Fruit fly (Drosophila melanogaster) whole organism, adult: ENCODE data around the gene CG9932.
A peak's percentile ranks its signal among the peaks of the same experiment; 100 is the strongest.

Experiments used
- CG11617 ChIP-seq: fragments of 200-800 bp; sonication (Bioruptor generic); optimal IDR thresholded peaks from 2 replicates; lab custom pipeline; 2017; ENCODE audit warnings: mild to moderate bottlenecking, missing biosample characterization, missing genetic modification reagents, missing genetic modification characterization
- CG12768 ChIP-seq: fragments of 200-800 bp; sonication (Bioruptor generic); optimal IDR thresholded peaks from 2 replicates; lab custom pipeline; 2017; ENCODE audit warnings: missing biosample characterization, missing genetic modification characterization, mild to moderate bottlenecking, moderate library complexity, missing genetic modification reagents
- CG14711 ChIP-seq: fragments of 200-800 bp; sonication (Bioruptor generic); optimal IDR thresholded peaks from 2 replicates; lab custom pipeline; 2018; ENCODE audit warnings: missing biosample characterization, mild to moderate bottlenecking, missing genetic modification characterization, moderate library complexity
- CG1620 ChIP-seq: fragments of 200-800 bp; sonication (Bioruptor generic); optimal IDR thresholded peaks from 2 replicates; lab custom pipeline; 2016; ENCODE audit warnings: missing biosample characterization, missing genetic modification characterization
- CG33017 ChIP-seq: fragments of 200-800 bp; sonication (Bioruptor generic); optimal IDR thresholded peaks from 2 replicates; lab custom pipeline; 2018; ENCODE audit warnings: missing biosample characterization, mild to moderate bottlenecking, missing genetic modification characterization, moderate library complexity
- CG5204 ChIP-seq: fragments of 200-800 bp; sonication (Bioruptor generic); optimal IDR thresholded peaks from 2 replicates; lab custom pipeline; 2016; ENCODE audit warnings: missing biosample characterization, missing genetic modification characterization
- CG7045 ChIP-seq: fragments of 200-800 bp; sonication (Bioruptor generic); optimal IDR thresholded peaks from 2 replicates; lab custom pipeline; 2017; ENCODE audit warnings: missing biosample characterization, mild to moderate bottlenecking, missing genetic modification characterization
- CG7101 ChIP-seq: fragments of 200-800 bp; sonication (Bioruptor generic); optimal IDR thresholded peaks from 2 replicates; lab custom pipeline; 2018; ENCODE audit warnings: missing biosample characterization, mild to moderate bottlenecking, missing genetic modification characterization, moderate library complexity
- Clk ChIP-seq: fragments of 200-800 bp; sonication (Bioruptor generic); optimal IDR thresholded peaks from 2 replicates; lab custom pipeline; 2017; ENCODE audit warnings: missing biosample characterization, missing genetic modification characterization
- Crg-1 ChIP-seq: fragments of 200-800 bp; sonication (Bioruptor generic); optimal IDR thresholded peaks from 2 replicates; lab custom pipeline; 2016; ENCODE audit warnings: missing biosample characterization, missing genetic modification characterization
- Hr96 ChIP-seq: fragments of 200-800 bp; sonication (Bioruptor generic); optimal IDR thresholded peaks from 2 replicates; lab custom pipeline; 2016; ENCODE audit warnings: missing biosample characterization, missing genetic modification characterization
- Mnt ChIP-seq: fragments of 200-800 bp; sonication (Bioruptor generic); optimal IDR thresholded peaks from 2 replicates; lab custom pipeline; 2016; ENCODE audit warnings: missing biosample characterization, mild to moderate bottlenecking, missing genetic modification characterization
- bab1 ChIP-seq: fragments of 200-800 bp; sonication (Bioruptor generic); optimal IDR thresholded peaks from 3 replicates; lab custom pipeline; 2019; ENCODE audit warnings: missing biosample characterization, mild to moderate bottlenecking, missing genetic modification characterization, moderate library complexity
- cic ChIP-seq: fragments of 200-800 bp; sonication (Bioruptor generic); optimal IDR thresholded peaks from 2 replicates; lab custom pipeline; 2017; ENCODE audit warnings: missing biosample characterization, mild to moderate bottlenecking, missing genetic modification characterization, moderate library complexity
- cnc ChIP-seq, 2 experiments: fragments of >200 bp; optimal IDR thresholded peaks; 2 replicates each; lab custom pipeline; 2017
- kay ChIP-seq: fragments of 200-800 bp; sonication (Bioruptor generic); peaks from one replicate; lab custom pipeline; 2016; ENCODE audit warnings: missing biosample characterization, missing genetic modification characterization, borderline replicate concordance
- ovo ChIP-seq: fragments of 200-800 bp; sonication (Bioruptor generic); optimal IDR thresholded peaks from 2 replicates; lab custom pipeline; 2016; ENCODE audit warnings: missing biosample characterization, missing genetic modification characterization
- pad ChIP-seq: fragments of 200-800 bp; sonication (Bioruptor generic); optimal IDR thresholded peaks from 3 replicates; lab custom pipeline; 2017; ENCODE audit warnings: missing biosample characterization, missing genetic modification characterization, mild to moderate bottlenecking, moderate library complexity, missing genetic modification reagents
- tj ChIP-seq: fragments of 200-800 bp; sonication (Bioruptor generic); optimal IDR thresholded peaks from 3 replicates; lab custom pipeline; 2017; ENCODE audit warnings: missing biosample characterization, mild to moderate bottlenecking, missing genetic modification characterization, moderate library complexity
- toe ChIP-seq: fragments of 200-800 bp; sonication (Bioruptor generic); optimal IDR thresholded peaks from 2 replicates; lab custom pipeline; 2016; ENCODE audit warnings: missing biosample characterization, missing genetic modification characterization

Gene CG9932

DNA sequence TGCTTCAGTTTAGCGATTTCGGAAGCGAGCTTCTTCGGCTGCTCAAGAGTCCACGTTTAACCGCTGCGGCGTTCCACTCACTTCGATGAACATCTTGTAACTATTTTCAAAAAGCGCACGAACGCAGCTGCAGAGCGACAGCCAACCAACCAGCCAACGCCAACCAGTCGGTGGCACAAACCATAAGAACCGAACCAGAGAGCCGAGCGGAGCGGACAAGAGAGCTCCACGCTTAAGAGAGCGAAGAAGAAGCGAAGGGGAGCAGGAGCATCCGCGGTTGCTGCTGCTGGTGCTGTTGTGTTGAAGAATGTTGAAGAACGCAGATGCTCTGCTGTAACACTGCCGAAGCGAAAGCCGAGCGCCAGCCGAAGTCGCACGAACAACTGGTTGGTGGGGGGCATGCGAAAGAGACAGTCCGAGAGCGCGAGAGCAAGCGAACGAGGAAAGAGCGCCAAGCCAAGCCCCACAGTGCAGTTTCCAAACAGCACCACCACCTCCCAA, at the start of gene CG9932:
Gene CG9932 (minus strand): TSS at position 104 of the 501 bp plus-strand sequence.
- peak; percentile 70 for TF ChIP-seq CG12768 (GFP tag; lab: Kevin White, UChicago)
- no peak for TF ChIP-seq CG1620
- TF ChIP-seq Mnt (GFP tag; lab: Kevin White, UChicago), result peak; percentile 44
- no peak for TF ChIP-seq toe (GFP tag; lab: Kevin White, UChicago)
- no peak for TF ChIP-seq ovo (GFP tag; lab: Kevin White, UChicago)
- TF ChIP-seq cnc (optimal IDR thresholded peaks at IDR 0.05; lab: Kevin White, UChicago), result no peak
- TF ChIP-seq CG14711, result no peak
- no peak for TF ChIP-seq CG5204 (GFP tag; lab: Kevin White, UChicago)
- no peak for TF ChIP-seq Crg-1
- TF ChIP-seq bab1, result peak; percentile 49
- TF ChIP-seq tj, result peak; percentile 39
- peak; percentile 64 for TF ChIP-seq CG33017
- peak; percentile 44 for TF ChIP-seq CG11617
- TF ChIP-seq CG7045 (GFP tag; lab: Kevin White, UChicago), result peak; percentile 33
- peak; percentile 43 for TF ChIP-seq CG7101 (tag; lab: Kevin White, UChicago)
- TF ChIP-seq Clk (GFP tag; lab: Kevin White, UChicago), result peak; percentile 32
- peak; percentile 82 for TF ChIP-seq cic (GFP tag; lab: Kevin White, UChicago)
- TF ChIP-seq pad (GFP tag; lab: Kevin White, UChicago), result peak; percentile 68
- no peak for TF ChIP-seq kay
- TF ChIP-seq Hr96 (GFP tag; lab: Kevin White, UChicago), result peak; percentile 3

dm6 chr2L:13106507-13106906, 46.6 kb upstream of the CG9932 start, which contains the start of gene Ttc30:
Gene Ttc30 (plus strand): TSS chr2L:13106807.
- TF ChIP-seq CG7101 (tag; lab: Kevin White, UChicago) (no peak), bab1 (no peak), cic (GFP tag; lab: Kevin White, UChicago) (no peak), CG33017 (no peak), CG14711 (no peak), CG7045 (GFP tag; lab: Kevin White, UChicago) (no peak), CG5204 (GFP tag; lab: Kevin White, UChicago) (no peak), CG1620 (no peak), Mnt (GFP tag; lab: Kevin White, UChicago) (no peak), CG12768 (GFP tag; lab: Kevin White, UChicago) (no peak), Clk (GFP tag; lab: Kevin White, UChicago) (no peak), Crg-1 (no peak)

DNA sequence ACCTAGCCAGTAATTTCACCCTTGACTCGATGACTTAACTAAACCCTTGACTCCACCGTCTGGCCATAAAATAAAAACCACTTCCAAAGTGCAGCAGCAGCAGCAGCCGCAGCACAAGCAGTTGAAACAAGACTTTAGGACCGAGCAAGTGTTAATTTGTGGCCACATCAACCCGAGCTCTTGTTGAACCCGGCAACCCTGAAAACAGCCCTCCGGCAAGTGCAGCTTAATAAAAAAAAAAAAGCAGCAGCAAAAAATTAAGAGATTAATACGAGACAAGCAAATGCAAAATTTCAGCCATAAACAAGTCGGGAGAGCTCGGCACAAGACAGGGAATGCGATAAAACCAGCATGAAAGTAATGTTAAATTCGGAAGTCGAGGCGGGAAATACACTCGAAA, 44.9 kb upstream of the CG9932 start:
- TF ChIP-seq CG33017, result no peak

dm6 chr2L:13101477-13101876, 41.5 kb upstream of the CG9932 start:
- no peak for TF ChIP-seq pad (GFP tag; lab: Kevin White, UChicago)
- TF ChIP-seq CG11617, result no peak
- TF ChIP-seq toe (GFP tag; lab: Kevin White, UChicago), result no peak
- no peak for TF ChIP-seq Crg-1
- TF ChIP-seq CG7101 (tag; lab: Kevin White, UChicago), result peak; percentile 22
- peak; percentile 24 for TF ChIP-seq CG12768 (GFP tag; lab: Kevin White, UChicago)
- no peak for TF ChIP-seq cnc (optimal IDR thresholded peaks at IDR 0.05; lab: Kevin White, UChicago)
- TF ChIP-seq kay, result peak; percentile 83
- TF ChIP-seq CG14711, result no peak
- TF ChIP-seq cic (GFP tag; lab: Kevin White, UChicago), result peak; percentile 43

- TF ChIP-seq Crg-1 (peak; percentile 37), cnc (optimal IDR thresholded peaks at IDR 0.05; lab: Kevin White, UChicago) (no peak), CG14711 (no peak), bab1 (no peak), ovo (GFP tag; lab: Kevin White, UChicago) (no peak), Hr96 (GFP tag; lab: Kevin White, UChicago) (no peak), CG33017 (peak; percentile 50), CG12768 (GFP tag; lab: Kevin White, UChicago) (peak; percentile 55), toe (GFP tag; lab: Kevin White, UChicago) (peak; percentile 35), Clk (GFP tag; lab: Kevin White, UChicago) (no peak), CG7101 (tag; lab: Kevin White, UChicago) (no peak), CG11617 (no peak), pad (GFP tag; lab: Kevin White, UChicago) (no peak), cic (GFP tag; lab: Kevin White, UChicago) (peak; percentile 66), Mnt (GFP tag; lab: Kevin White, UChicago) (no peak), tj (no peak), CG5204 (GFP tag; lab: Kevin White, UChicago) (no peak), kay (peak; percentile 77), CG7045 (GFP tag; lab: Kevin White, UChicago) (peak; percentile 15), CG1620 (no peak)
Measured at dm6 chr2L:13098301-13098700, 38.4 kb upstream of the CG9932 start.

- TF ChIP-seq CG1620 (no peak), CG14711 (no peak), cic (GFP tag; lab: Kevin White, UChicago) (no peak), CG33017 (no peak), CG7045 (GFP tag; lab: Kevin White, UChicago) (no peak), ovo (GFP tag; lab: Kevin White, UChicago) (no peak), CG11617 (no peak), cnc (optimal IDR thresholded peaks at IDR 0.05; lab: Kevin White, UChicago) (no peak), CG7101 (tag; lab: Kevin White, UChicago) (no peak), Hr96 (GFP tag; lab: Kevin White, UChicago) (no peak), Crg-1 (no peak), bab1 (no peak), CG12768 (GFP tag; lab: Kevin White, UChicago) (no peak), pad (GFP tag; lab: Kevin White, UChicago) (no peak), kay (no peak), toe (GFP tag; lab: Kevin White, UChicago) (no peak), Mnt (GFP tag; lab: Kevin White, UChicago) (no peak), tj (no peak)
Measured at dm6 chr2L:13097200-13097599, 37.3 kb upstream of the CG9932 start.
